Fruit fly (Drosophila melanogaster) whole organism, embryonic: ENCODE results near the gene Sys1.

Experiments used
- C15 ChIP-seq: fragments of 200-800 bp; sonication (Bioruptor generic); IDR thresholded peaks from 3 replicates; pipeline ENCODE4 v1.3.6; 2022; ENCODE audit warnings: missing biosample characterization, missing genetic modification characterization
- CG11504 ChIP-seq: fragments of 200-800 bp; sonication (Bioruptor generic); optimal IDR thresholded peaks from 3 replicates; lab custom pipeline; 2019; ENCODE audit warnings: missing biosample characterization, mild to moderate bottlenecking, missing genetic modification characterization, moderate library complexity
- CG11723 ChIP-seq: fragments of 200-800 bp; sonication (Bioruptor generic); optimal IDR thresholded peaks from 2 replicates; lab custom pipeline; 2017; ENCODE audit warnings: missing biosample characterization, mild to moderate bottlenecking, missing genetic modification characterization
- CG12744 ChIP-seq: fragments of 200-800 bp; sonication (Bioruptor generic); optimal IDR thresholded peaks from 2 replicates; lab custom pipeline; 2016; ENCODE audit warnings: missing biosample characterization, missing genetic modification characterization
- CG13775 ChIP-seq: fragments of 200-800 bp; sonication (Bioruptor generic); optimal IDR thresholded peaks from 3 replicates; lab custom pipeline; 2017; ENCODE audit warnings: missing biosample characterization, mild to moderate bottlenecking, missing genetic modification characterization
- CG1647 ChIP-seq: fragments of 200-800 bp; sonication (Bioruptor generic); optimal IDR thresholded peaks from 3 replicates; lab custom pipeline; 2016; ENCODE audit warnings: missing biosample characterization, missing genetic modification characterization
- CG16815 ChIP-seq: fragments of 200-800 bp; sonication (Bioruptor generic); optimal IDR thresholded peaks from 3 replicates; lab custom pipeline; 2017; ENCODE audit warnings: missing biosample characterization, mild to moderate bottlenecking, missing genetic modification characterization
- CG2116 ChIP-seq: fragments of 200-800 bp; sonication (Bioruptor generic); optimal IDR thresholded peaks from 3 replicates; lab custom pipeline; 2018; ENCODE audit warnings: missing biosample characterization, mild to moderate bottlenecking, missing genetic modification characterization
- CG2202 ChIP-seq: fragments of 200-800 bp; sonication (Bioruptor generic); optimal IDR thresholded peaks from 2 replicates; lab custom pipeline; 2018; ENCODE audit warnings: missing biosample characterization, mild to moderate bottlenecking, missing genetic modification characterization
- CG31224 ChIP-seq: fragments of 200-800 bp; sonication (Bioruptor generic); IDR thresholded peaks from 2 replicates; pipeline ENCODE4 v1.3.6; 2022; ENCODE audit warnings: missing biosample characterization, missing genetic modification characterization
- CG31388 ChIP-seq: fragments of 200-800 bp; sonication (Bioruptor generic); optimal IDR thresholded peaks from 2 replicates; lab custom pipeline; 2016; ENCODE audit warnings: missing biosample characterization, missing genetic modification characterization
- CG31441 ChIP-seq: fragments of 200-800 bp; sonication (Bioruptor generic); IDR thresholded peaks from 2 replicates; pipeline ENCODE4 v1.3.6; 2022; ENCODE audit warnings: missing biosample characterization, missing genetic modification characterization
- CG3281 ChIP-seq: fragments of 200-800 bp; sonication (Bioruptor generic); optimal IDR thresholded peaks from 3 replicates; lab custom pipeline; 2017; ENCODE audit warnings: missing biosample characterization, mild to moderate bottlenecking, missing genetic modification characterization
- CG3995 ChIP-seq: fragments of 200-800 bp; sonication (Bioruptor generic); optimal IDR thresholded peaks from 3 replicates; lab custom pipeline; 2016; ENCODE audit warnings: missing biosample characterization, missing genetic modification characterization
- CG5953 ChIP-seq: fragments of 200-800 bp; sonication (Bioruptor generic); IDR thresholded peaks from 2 replicates; pipeline ENCODE4 v1.3.6; 2022; ENCODE audit warnings: missing biosample characterization, missing genetic modification characterization
- CG7271 ChIP-seq: fragments of 200-800 bp; sonication (Bioruptor generic); optimal IDR thresholded peaks from 2 replicates; lab custom pipeline; 2018; ENCODE audit warnings: missing biosample characterization, mild to moderate bottlenecking, missing genetic modification characterization, moderate library complexity
- CG7556 ChIP-seq: fragments of 200-800 bp; sonication (Bioruptor generic); optimal IDR thresholded peaks from 2 replicates; lab custom pipeline; 2017; ENCODE audit warnings: missing biosample characterization, mild to moderate bottlenecking, missing genetic modification characterization
- CG9876 ChIP-seq: fragments of 200-800 bp; sonication (Bioruptor generic); optimal IDR thresholded peaks from 2 replicates; lab custom pipeline; 2016; ENCODE audit warnings: missing biosample characterization, missing genetic modification characterization
- CoRest ChIP-seq: fragments of 200-800 bp; sonication (Bioruptor generic); optimal IDR thresholded peaks from 3 replicates; lab custom pipeline; 2018; ENCODE audit warnings: missing biosample characterization, mild to moderate bottlenecking, missing genetic modification characterization, moderate library complexity
- Dip3 ChIP-seq: fragments of 200-800 bp; sonication (Bioruptor generic); optimal IDR thresholded peaks from 3 replicates; lab custom pipeline; 2016; ENCODE audit warnings: missing biosample characterization, missing genetic modification characterization
- Doc2 ChIP-seq: fragments of 200-800 bp; sonication (Bioruptor generic); IDR thresholded peaks from 2 replicates; pipeline ENCODE4 v1.3.6; 2022; ENCODE audit warnings: missing biosample characterization, missing genetic modification characterization
- ERR ChIP-seq: fragments of 200-800 bp; sonication (Bioruptor generic); optimal IDR thresholded peaks from 2 replicates; lab custom pipeline; 2016; ENCODE audit warnings: missing biosample characterization, missing genetic modification characterization
- Hand ChIP-seq: fragments of 200-800 bp; sonication (Bioruptor generic); optimal IDR thresholded peaks from 2 replicates; lab custom pipeline; 2017; ENCODE audit warnings: mild to moderate bottlenecking, missing biosample characterization, missing genetic modification reagents, missing genetic modification characterization
- Hr3 ChIP-seq: fragments of 200-800 bp; sonication (Bioruptor generic); optimal IDR thresholded peaks from 3 replicates; lab custom pipeline; 2016; ENCODE audit warnings: missing biosample characterization, missing genetic modification characterization
- Lim3 ChIP-seq: fragments of 200-800 bp; sonication (Bioruptor generic); IDR thresholded peaks from 2 replicates; pipeline ENCODE4 v1.3.6; 2022; ENCODE audit warnings: missing biosample characterization, missing genetic modification characterization
- MESR4 ChIP-seq: fragments of 200-800 bp; sonication (Bioruptor generic); optimal IDR thresholded peaks from 2 replicates; lab custom pipeline; 2018; ENCODE audit warnings: missing biosample characterization, mild to moderate bottlenecking, missing genetic modification characterization, moderate library complexity
- NC2α ChIP-seq: fragments of 200-800 bp; sonication (Bioruptor generic); optimal IDR thresholded peaks from 2 replicates; lab custom pipeline; 2016; ENCODE audit warnings: missing biosample characterization, missing genetic modification characterization
- Ptx1 ChIP-seq: fragments of 200-800 bp; sonication (Bioruptor generic); IDR thresholded peaks from 2 replicates; pipeline ENCODE4 v1.3.6; 2022; ENCODE audit warnings: missing biosample characterization, missing genetic modification characterization
- Spps ChIP-seq: fragments of 200-800 bp; sonication (Bioruptor generic); optimal IDR thresholded peaks from 2 replicates; lab custom pipeline; 2018; ENCODE audit warnings: missing biosample characterization, mild to moderate bottlenecking, missing genetic modification characterization
- Stat92E ChIP-seq, 3 experiments: fragments of >200 bp in 2 of 3; fragments of 200-800 bp in 1 of 3; sonication (Bioruptor generic) in 1 of 3; optimal IDR thresholded peaks; 2 replicates each; lab custom pipeline; 2017 to 2019; ENCODE audit warnings: missing biosample characterization in 3 of 3, missing genetic modification characterization in 3 of 3, mild to moderate bottlenecking in 1 of 3, moderate library complexity in 1 of 3
- abd-A ChIP-seq: fragments of 200-800 bp; sonication (Bioruptor generic); optimal IDR thresholded peaks from 3 replicates; lab custom pipeline; 2019; ENCODE audit warnings: missing biosample characterization, mild to moderate bottlenecking, missing genetic modification characterization, moderate library complexity
- ase ChIP-seq: fragments of 200-800 bp; sonication (Bioruptor generic); IDR thresholded peaks from 3 replicates; pipeline ENCODE4 v1.3.6; 2022; ENCODE audit warnings: missing biosample characterization, missing genetic modification characterization
- crol ChIP-seq: fragments of 200-800 bp; sonication (Bioruptor generic); IDR thresholded peaks from 2 replicates; pipeline ENCODE4 v1.3.6; 2022; ENCODE audit warnings: missing biosample characterization, missing genetic modification characterization
- cwo ChIP-seq: fragments of 200-800 bp; sonication (Bioruptor generic); optimal IDR thresholded peaks from 3 replicates; lab custom pipeline; 2017; ENCODE audit warnings: missing biosample characterization, missing genetic modification characterization, mild to moderate bottlenecking, moderate library complexity, missing genetic modification reagents
- dati ChIP-seq: fragments of 200-800 bp; sonication (Bioruptor generic); IDR thresholded peaks from 2 replicates; pipeline ENCODE4 v1.3.6; 2022; ENCODE audit warnings: missing biosample characterization, missing genetic modification characterization
- fru ChIP-seq: fragments of >200 bp; optimal IDR thresholded peaks from 2 replicates; lab custom pipeline; 2017
- fu2 ChIP-seq: fragments of 200-800 bp; sonication (Bioruptor generic); optimal IDR thresholded peaks from 2 replicates; lab custom pipeline; 2016; ENCODE audit warnings: missing biosample characterization, missing genetic modification characterization
- gce ChIP-seq: fragments of 200-800 bp; sonication (Bioruptor generic); IDR thresholded peaks from 3 replicates; pipeline ENCODE4 v1.3.6; 2022; ENCODE audit warnings: missing biosample characterization, missing genetic modification characterization
- gcm2 ChIP-seq: fragments of 200-800 bp; sonication (Bioruptor generic); optimal IDR thresholded peaks from 2 replicates; lab custom pipeline; 2016; ENCODE audit warnings: missing biosample characterization, missing genetic modification characterization
- gro ChIP-seq: fragments of 200-800 bp; sonication (Bioruptor generic); optimal IDR thresholded peaks from 2 replicates; lab custom pipeline; 2016; ENCODE audit warnings: missing biosample characterization, missing genetic modification characterization
- gt ChIP-seq: fragments of 200-800 bp; sonication (Bioruptor generic); IDR thresholded peaks from 2 replicates; pipeline ENCODE4 v1.3.6; 2022; ENCODE audit warnings: missing biosample characterization, missing genetic modification characterization
- pho ChIP-seq: fragments of 200-800 bp; sonication (Bioruptor generic); optimal IDR thresholded peaks from 2 replicates; lab custom pipeline; 2016; ENCODE audit warnings: missing biosample characterization, missing genetic modification characterization
- repo ChIP-seq: fragments of 200-800 bp; sonication (Bioruptor generic); optimal IDR thresholded peaks from 2 replicates; lab custom pipeline; 2016; ENCODE audit warnings: missing biosample characterization, missing genetic modification characterization
- sc ChIP-seq, 3 experiments: fragments of >200 bp in 2 of 3; fragments of 200-800 bp in 1 of 3; sonication (Bioruptor generic) in 1 of 3; optimal IDR thresholded peaks; 2 replicates in 2 of 3; 3 replicates in 1 of 3; lab custom pipeline; 2017; ENCODE audit warnings: mild to moderate bottlenecking in 1 of 3, missing biosample characterization in 1 of 3, missing genetic modification characterization in 1 of 3, missing genetic modification reagents in 1 of 3
- sens ChIP-seq: fragments of 200-800 bp; sonication (Bioruptor generic); peaks from one replicate; lab custom pipeline; 2016; ENCODE audit warnings: missing biosample characterization, missing genetic modification characterization
- sens-2 ChIP-seq: fragments of 200-800 bp; sonication (Bioruptor generic); IDR thresholded peaks from 2 replicates; pipeline ENCODE4 v1.3.6; 2022; ENCODE audit warnings: missing biosample characterization, missing genetic modification characterization
- seq ChIP-seq: fragments of 200-800 bp; sonication (Bioruptor generic); IDR thresholded peaks from 2 replicates; pipeline ENCODE4 v1.3.6; 2022; ENCODE audit warnings: missing biosample characterization, missing genetic modification characterization
- tap ChIP-seq: fragments of 200-800 bp; optimal IDR thresholded peaks from 3 replicates; lab custom pipeline; 2019; ENCODE audit warnings: missing biosample characterization, mild to moderate bottlenecking, missing genetic modification characterization, moderate library complexity
- usp ChIP-seq: fragments of >200 bp; optimal IDR thresholded peaks from 2 replicates; lab custom pipeline; 2017; ENCODE audit warnings: missing biosample characterization, missing genetic modification characterization
- z ChIP-seq: fragments of 200-800 bp; sonication (Bioruptor generic); IDR thresholded peaks from 3 replicates; pipeline ENCODE4 v1.3.6; 2022; ENCODE audit warnings: missing biosample characterization, missing genetic modification characterization

The Sys1 gene

DNA sequence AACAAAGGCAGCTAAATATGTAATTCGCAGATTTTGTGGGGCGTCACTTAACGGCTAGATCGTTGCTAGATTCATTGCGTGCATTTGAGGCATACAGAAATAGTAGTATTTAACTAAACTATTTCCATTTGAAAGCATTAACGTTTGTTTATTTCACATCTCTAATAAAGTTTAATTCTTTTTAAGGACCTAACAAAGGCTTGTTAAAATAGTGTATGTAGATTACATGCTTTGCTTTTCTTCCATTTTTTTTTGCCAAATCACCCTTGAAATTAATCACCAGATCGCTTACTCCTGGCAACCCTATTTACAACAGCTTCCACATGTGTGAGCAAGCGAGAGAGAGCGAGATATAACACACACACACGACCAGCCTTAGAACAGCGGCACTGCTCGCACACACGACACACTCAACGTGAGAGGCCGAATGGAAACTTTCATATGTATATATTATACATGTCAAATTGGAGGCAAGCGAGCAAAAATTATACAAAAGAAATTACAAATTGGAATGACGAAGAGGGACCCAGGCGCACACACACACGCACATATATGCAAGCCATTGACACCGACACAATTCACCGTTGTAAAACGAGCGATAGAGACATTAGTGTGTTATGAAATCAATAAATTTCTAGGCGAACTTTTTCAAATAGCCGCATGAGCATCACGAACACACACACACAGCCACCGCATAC, 6.7 kb downstream of the Sys1 start (continued):
- TF ChIP-seq seq (peak; percentile 58; the same call in 1 of the 2 replicates), gt (no peak), CG31441 (peak; percentile 58; the same call in 1 of the 2 replicates), Hand (GFP tag; lab: Kevin White, UChicago) (peak; percentile 21), pho (GFP tag; lab: Kevin White, UChicago) (peak; percentile 71), tap (tag; lab: Kevin White, UChicago) (peak; percentile 24), z (GFP tag; lab: Robert Waterston, UW) (no peak), usp (GFP tag; lab: Kevin White, UChicago) (no peak), CoRest (tag; lab: Kevin White, UChicago) (peak; percentile 65), Lim3 (no peak), gcm2 (no peak), C15 (GFP tag; lab: Robert Waterston, UW) (no peak), sens (GFP tag; lab: Kevin White, UChicago) (peak; percentile 92), Hr3 (GFP tag; lab: Kevin White, UChicago) (peak; percentile 37), CG31388 (GFP tag; lab: Kevin White, UChicago) (peak; percentile 11), CG5953 (GFP tag; lab: Robert Waterston, UW) (peak; percentile 42; the same call in 1 of the 2 replicates), fru (lab: Kevin White, UChicago) (no peak), CG31224 (GFP tag; lab: Robert Waterston, UW) (peak; percentile 36; the same call in 1 of the 2 replicates), sc (optimal IDR thresholded peaks at IDR 0.05; lab: Kevin White, UChicago) (no peak), sc (GFP tag; optimal IDR thresholded peaks at IDR 0.05; lab: Kevin White, UChicago) (no peak), CG12744 (no peak), CG3995 (GFP tag; lab: Kevin White, UChicago) (peak; percentile 85), CG2116 (no peak), Ptx1 (GFP tag; lab: Robert Waterston, UW) (peak; percentile 58; the same call in 1 of the 2 replicates), ERR (peak; percentile 19), gro (GFP tag; lab: Kevin White, UChicago) (peak; percentile 35), dati (GFP tag; lab: Robert Waterston, UW) (no peak), CG7556 (GFP tag; lab: Kevin White, UChicago) (peak; percentile 59), CG7271 (no peak), gce (peak; percentile 55; the same call in 1 of the 3 replicates), CG11504 (tag; lab: Kevin White, UChicago) (peak; percentile 54), cwo (GFP tag; lab: Kevin White, UChicago) (peak; percentile 52), Stat92E (GFP tag; optimal IDR thresholded peaks at IDR 0.05; lab: Kevin White, UChicago) (no peak), Spps (tag; lab: Kevin White, UChicago) (no peak), fu2 (GFP tag; lab: Kevin White, UChicago) (peak; percentile 29), Dip3 (GFP tag; lab: Kevin White, UChicago) (peak; percentile 53), repo (GFP tag; lab: Kevin White, UChicago) (peak; percentile 26), CG16815 (GFP tag; lab: Kevin White, UChicago) (no peak), NC2α (no peak), CG3281 (GFP tag; lab: Kevin White, UChicago) (peak; percentile 74), CG2202 (tag; lab: Kevin White, UChicago) (no peak), MESR4 (GFP tag; lab: Kevin White, UChicago) (peak; percentile 33), CG13775 (GFP tag; lab: Kevin White, UChicago) (peak; percentile 50), Doc2 (GFP tag; lab: Robert Waterston, UW) (no peak), crol (GFP tag; lab: Robert Waterston, UW) (no peak), CG1647 (GFP tag; lab: Kevin White, UChicago) (peak; percentile 45), CG11723 (GFP tag; lab: Kevin White, UChicago) (peak; percentile 43), sens-2 (GFP tag; lab: Robert Waterston, UW) (0 out of 2 replicates have a peak, but pooled peaks have one; percentile 16), ase (GFP tag; lab: Robert Waterston, UW) (no peak), CG9876 (no peak), abd-A (tag; lab: Kevin White, UChicago) (peak; percentile 88)
